Fruit fly (Drosophila melanogaster): ENCODE data around the gene CG10650.

- TF ChIP-seq cic (GFP tag; optimal IDR thresholded peaks at IDR 0.05) (no peak), pad (GFP tag; optimal IDR thresholded peaks at IDR 0.05) (no peak), kay (GFP tag; ENCODE audit: borderline replicate concordance) (no peak), CG14711 (tag; optimal IDR thresholded peaks at IDR 0.05) (no peak), tj (GFP tag; optimal IDR thresholded peaks at IDR 0.05) (no peak), Hr96 (GFP tag; optimal IDR thresholded peaks at IDR 0.05) (no peak), CG12768 (GFP tag; optimal IDR thresholded peaks at IDR 0.05) (no peak), bab1 (GFP tag; optimal IDR thresholded peaks at IDR 0.05) (no peak), Clk (GFP tag; optimal IDR thresholded peaks at IDR 0.05) (no peak), toe (GFP tag; optimal IDR thresholded peaks at IDR 0.05) (no peak), CG33017 (tag; optimal IDR thresholded peaks at IDR 0.05) (no peak), CG5204 (GFP tag; optimal IDR thresholded peaks at IDR 0.05) (no peak), CG7045 (GFP tag; optimal IDR thresholded peaks at IDR 0.05) (no peak), ovo (GFP tag; optimal IDR thresholded peaks at IDR 0.05) (no peak)
These were observed 5.6 kb downstream of the CG10650 start, which contains the start of gene CG15170 for dm6 chr2L:18990133-18990532.
